Fruit fly (Drosophila melanogaster) Kc167 (cell line): ENCODE results near the gene UQCR-14.

ENCODE experiments used
- Myc ChIP-seq: fragments of >200 bp; optimal IDR thresholded peaks from 2 replicates; lab custom pipeline; 2017; ENCODE audit warnings: missing external identifiers
- Sin3A ChIP-seq: fragments of >200 bp; optimal IDR thresholded peaks from 2 replicates; lab custom pipeline; 2018; ENCODE audit warnings: missing external identifiers
- h ChIP-seq: fragments of >200 bp; optimal IDR thresholded peaks from 3 replicates; lab custom pipeline; 2018; ENCODE audit warnings: missing external identifiers
- insv ChIP-seq: fragments of >200 bp; optimal IDR thresholded peaks from 3 replicates; lab custom pipeline; 2018; ENCODE audit warnings: missing external identifiers
- psq ChIP-seq: fragments of >200 bp; optimal IDR thresholded peaks from 2 replicates; lab custom pipeline; 2017; ENCODE audit warnings: missing external identifiers
- ttk ChIP-seq: sonication (Bioruptor generic); optimal IDR thresholded peaks from 2 replicates; lab custom pipeline; 2017; ENCODE audit warnings: missing external identifiers

- no peak for TF ChIP-seq h (lab: Kevin White, UChicago)
- TF ChIP-seq Sin3A (lab: Kevin White, UChicago), result no peak
- TF ChIP-seq Myc (lab: Kevin White, UChicago), result no peak
- TF ChIP-seq insv, result no peak
- TF ChIP-seq psq (lab: Kevin White, UChicago), result no peak
- no peak for TF ChIP-seq ttk (lab: Kevin White, UChicago)
These were observed 27.2 kb downstream of the UQCR-14 start, which contains the start of the genes CG9915 and SWIP for dm6 chrX:16313078-16313875.
